Worm (Caenorhabditis elegans) whole organism, midembryonic: Measurements from ENCODE around the gene Y69A2AR.22.

ENCODE experiments used
- T22C8.4 ChIP-seq: fragments of 200-800 bp; sonication (Bioruptor generic); IDR thresholded peaks from 2 replicates; pipeline ENCODE4 v1.3.6; 2022; ENCODE audit warnings: missing genetic modification characterization, missing compliant biosample characterization
- cog-1 ChIP-seq: sonication (generic microtip); optimal IDR thresholded peaks from 2 replicates; lab custom pipeline; 2016; ENCODE audit warnings: missing genetic modification characterization, missing compliant biosample characterization
- flt-1 ChIP-seq: fragments of 200-800 bp; sonication (Bioruptor generic); IDR thresholded peaks from 2 replicates; pipeline ENCODE4 v1.3.6; 2022; ENCODE audit warnings: missing genetic modification characterization, missing compliant biosample characterization
- klf-2 ChIP-seq: fragments of 200-800 bp; sonication (Bioruptor generic); conservative IDR thresholded peaks from 2 replicates; pipeline ENCODE4 v1.3.6; 2022; ENCODE audit warnings: missing genetic modification reagents, missing genetic modification characterization, missing compliant biosample characterization
- med-1 ChIP-seq: sonication (generic microtip); optimal IDR thresholded peaks from 2 replicates; lab custom pipeline; 2017; ENCODE audit warnings: missing genetic modification characterization, mild to moderate bottlenecking, missing compliant biosample characterization, antibody characterized with exemption, missing genetic modification reagents; ENCODE audit not compliant: insufficient read depth
- ref-1 ChIP-seq: fragments of 200-800 bp; sonication (Bioruptor generic); conservative IDR thresholded peaks from 2 replicates; pipeline ENCODE4 v1.3.6; 2022; ENCODE audit warnings: missing genetic modification reagents, missing genetic modification characterization, missing compliant biosample characterization
- tab-1 ChIP-seq: fragments of 200-800 bp; sonication (Bioruptor generic); IDR thresholded peaks from 2 replicates; pipeline ENCODE4 v1.3.6; 2022; ENCODE audit warnings: missing genetic modification characterization, missing compliant biosample characterization
- ztf-23 ChIP-seq: fragments of 200-800 bp; sonication (Bioruptor generic); IDR thresholded peaks from 2 replicates; pipeline ENCODE4 v1.3.6; 2022; ENCODE audit warnings: missing genetic modification reagents, missing genetic modification characterization, missing compliant biosample characterization
- ztf-29 ChIP-seq: fragments of 200-800 bp; sonication (Bioruptor generic); IDR thresholded peaks from 2 replicates; pipeline ENCODE4 v1.3.6; 2022; ENCODE audit warnings: missing genetic modification reagents, missing genetic modification characterization, missing compliant biosample characterization

The Y69A2AR.22 gene

DNA sequence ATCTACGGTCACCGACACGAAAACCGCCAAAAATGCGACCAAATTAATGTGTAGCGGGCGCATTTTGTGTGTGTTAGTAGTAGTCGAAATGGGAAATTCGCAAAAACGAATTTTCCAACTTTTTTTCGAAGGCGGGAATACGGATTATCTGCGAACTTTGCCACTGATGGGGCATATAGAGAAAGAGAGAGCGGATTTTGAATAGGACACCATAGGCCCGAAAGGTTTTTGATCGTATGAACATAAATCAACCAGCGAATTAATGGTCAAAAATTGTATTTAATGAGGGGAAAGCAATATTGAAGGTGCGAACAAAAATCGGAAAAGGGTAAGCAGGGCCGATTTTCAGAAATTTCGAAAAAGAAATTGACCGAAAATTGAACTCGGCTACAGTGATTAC, at the start of gene Y69A2AR.22:
Y69A2AR.22 (minus strand) TSS at position 101 of the 400 bp plus-strand sequence.
- TF ChIP-seq ref-1 = no peak
- TF ChIP-seq cog-1 (tag; lab: Kevin White, UChicago) = no peak
- no peak for TF ChIP-seq flt-1 (GFP tag; lab: Robert Waterston, UW)
- no peak for TF ChIP-seq T22C8.4 (GFP tag; lab: Robert Waterston, UW)
- TF ChIP-seq tab-1 (GFP tag; lab: Robert Waterston, UW) = no peak
- no peak for TF ChIP-seq ztf-23 (GFP tag; lab: Robert Waterston, UW)
- no peak for TF ChIP-seq ztf-29
- no peak for TF ChIP-seq klf-2
- TF ChIP-seq med-1 = no peak

DNA sequence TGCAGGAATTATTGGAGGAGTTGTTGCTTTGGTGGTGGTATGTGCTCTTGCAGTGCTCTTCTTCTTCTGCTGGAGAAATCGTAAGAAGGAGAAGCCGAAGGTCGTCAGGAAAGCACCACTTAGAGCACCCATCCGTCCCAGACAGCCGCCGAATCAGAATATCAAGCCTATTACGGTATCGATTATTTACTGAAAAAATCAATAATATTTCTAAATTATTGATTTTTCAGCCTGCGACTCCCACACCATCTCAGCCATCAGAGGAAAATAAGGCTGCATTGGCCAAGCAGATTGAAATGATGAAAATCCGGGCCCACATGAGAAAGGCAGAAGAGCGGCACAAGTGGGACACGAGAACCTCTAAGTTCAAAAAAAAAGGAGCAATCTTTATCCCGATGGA, 48.5 kb upstream of the Y69A2AR.22 start:
- TF ChIP-seq ref-1 (no peak), T22C8.4 (GFP tag; lab: Robert Waterston, UW) (peak; percentile 55; the same call in 1 of the 2 replicates)

DNA sequence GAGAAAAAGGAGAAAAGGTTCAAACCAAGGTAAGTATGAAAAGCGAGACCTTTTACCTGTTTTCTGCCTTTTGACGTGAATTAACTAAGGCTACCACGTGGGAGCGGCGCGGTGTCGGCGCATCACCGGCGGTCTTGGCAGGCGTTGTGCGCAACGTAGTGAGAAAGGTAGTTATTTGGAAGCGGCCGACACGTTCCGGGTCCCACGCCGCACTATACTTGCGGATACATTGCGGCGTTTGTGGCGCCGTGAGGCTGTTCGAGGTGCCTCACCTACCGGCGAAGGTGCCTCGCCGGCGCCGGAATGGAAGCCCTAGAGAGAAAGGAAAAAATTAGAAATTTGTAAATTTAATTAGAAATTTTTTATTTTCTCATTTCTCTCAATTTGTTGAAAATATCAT, 45.1 kb upstream of the Y69A2AR.22 start:
- TF ChIP-seq cog-1 (tag; lab: Kevin White, UChicago) (no peak), ref-1 (no peak), tab-1 (GFP tag; lab: Robert Waterston, UW) (no peak), klf-2 (no peak)

DNA sequence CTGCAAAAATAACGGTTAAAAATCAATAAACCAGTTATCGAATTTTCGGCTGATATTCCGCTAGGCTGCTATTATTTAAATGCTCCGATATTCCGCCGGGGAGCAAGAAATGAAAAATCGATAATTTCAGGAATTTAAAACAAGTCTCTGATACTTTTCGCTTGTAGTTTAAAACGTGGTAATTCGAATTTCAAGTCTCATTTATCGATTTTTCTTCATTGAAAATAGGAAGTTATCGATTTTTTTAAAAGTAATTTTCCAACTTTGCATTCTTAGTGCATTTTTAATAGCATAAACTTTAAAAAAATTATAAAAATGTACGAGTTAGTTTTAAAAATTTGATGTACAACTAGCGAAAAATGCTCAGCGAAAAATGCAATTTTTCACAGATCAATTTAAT, 44.6 kb upstream of the Y69A2AR.22 start:
- TF ChIP-seq med-1 (no peak), klf-2 (no peak), flt-1 (GFP tag; lab: Robert Waterston, UW) (no peak), T22C8.4 (GFP tag; lab: Robert Waterston, UW) (peak; percentile 49; the same call in 1 of the 2 replicates), ref-1 (no peak), cog-1 (tag; lab: Kevin White, UChicago) (no peak), ztf-23 (GFP tag; lab: Robert Waterston, UW) (no peak)

DNA sequence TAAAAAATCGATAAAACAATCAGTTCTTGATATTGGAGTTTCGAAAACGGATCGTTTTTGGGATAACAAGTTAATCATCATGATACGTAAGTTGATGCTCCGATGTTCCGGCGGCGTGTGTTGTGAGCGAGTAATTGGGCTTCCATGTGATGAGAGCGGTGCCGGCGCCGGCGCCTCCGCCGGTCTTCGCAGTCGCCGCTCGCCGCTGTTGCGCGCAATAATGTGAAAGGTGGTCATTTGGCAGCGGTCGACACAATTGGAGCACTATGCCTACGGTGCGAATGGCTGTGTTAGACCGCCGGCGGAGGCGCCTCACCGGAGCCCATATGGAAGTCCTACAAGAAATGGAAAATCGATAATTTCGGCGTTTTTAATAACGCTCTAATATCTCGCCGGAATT, 44.1 kb upstream of the Y69A2AR.22 start:
- no peak for TF ChIP-seq tab-1 (GFP tag; lab: Robert Waterston, UW)

DNA sequence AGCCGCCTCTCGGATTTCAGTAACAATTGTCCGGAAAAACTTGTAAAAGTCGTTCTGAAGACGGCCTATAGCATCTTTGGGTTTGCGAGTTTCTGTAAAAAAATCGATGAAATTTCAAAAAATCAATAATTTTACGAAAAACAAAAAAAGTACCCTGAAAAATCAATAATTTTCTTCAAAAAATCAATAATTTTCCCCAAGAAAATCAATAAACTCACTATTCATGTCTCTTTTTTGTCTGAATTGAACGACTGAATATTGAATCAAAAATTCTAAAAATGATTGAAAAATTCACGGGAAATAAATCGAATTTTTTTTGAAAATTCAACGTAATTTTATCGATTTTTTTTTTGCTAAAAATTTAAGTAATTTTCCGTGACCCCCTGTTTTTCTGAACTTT, 43.7 kb upstream of the Y69A2AR.22 start, which contains the start of gene Y69A2AR.23:
Y69A2AR.23 (minus strand) TSS at position 267 of the 400 bp plus-strand sequence.
- TF ChIP-seq cog-1 (tag; lab: Kevin White, UChicago) (no peak), T22C8.4 (GFP tag; lab: Robert Waterston, UW) (peak; percentile 60)

DNA sequence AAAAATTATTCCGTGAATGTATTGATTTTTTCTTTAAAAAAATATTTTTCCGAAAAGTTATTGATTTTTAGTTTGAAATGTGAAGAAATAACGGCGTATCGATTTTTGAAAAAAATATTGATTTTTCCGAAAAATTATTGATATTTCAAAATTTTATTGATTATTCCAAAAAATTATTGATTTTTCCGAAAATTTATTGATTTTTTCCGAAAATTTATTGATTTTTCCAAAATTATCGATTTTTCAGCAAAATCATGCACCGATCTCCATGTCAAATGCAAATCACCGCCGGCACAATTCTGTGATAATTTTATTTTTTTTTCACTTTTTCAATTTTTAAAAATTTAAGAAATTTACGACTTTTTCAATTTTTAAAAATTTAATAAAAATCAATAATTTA, 41.8 kb upstream of the Y69A2AR.22 start:
- TF ChIP-seq T22C8.4 (GFP tag; lab: Robert Waterston, UW) (peak; percentile 88), tab-1 (GFP tag; lab: Robert Waterston, UW) (no peak), ref-1 (no peak)

DNA sequence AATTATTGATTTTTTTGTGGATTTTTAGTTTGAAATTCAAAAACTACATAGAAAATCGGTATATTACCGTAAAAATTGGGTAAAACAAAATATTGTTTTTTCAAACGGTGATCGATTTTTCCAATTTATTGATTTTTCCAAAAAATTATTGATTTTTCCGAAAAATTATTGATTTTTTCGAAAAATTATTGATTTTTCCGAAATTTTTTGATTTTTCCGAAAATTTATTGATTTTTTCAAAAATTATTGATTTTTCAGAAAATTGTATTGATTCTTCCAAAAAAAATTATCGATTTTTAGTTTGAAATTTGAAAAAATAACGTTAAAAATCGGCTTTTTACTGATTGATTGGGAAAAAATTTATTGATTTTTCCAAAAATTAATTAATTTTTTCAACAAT, 41.0 kb upstream of the Y69A2AR.22 start:
- TF ChIP-seq T22C8.4 (GFP tag; lab: Robert Waterston, UW) (peak; percentile 80), klf-2 (no peak), ztf-29 (no peak)

DNA sequence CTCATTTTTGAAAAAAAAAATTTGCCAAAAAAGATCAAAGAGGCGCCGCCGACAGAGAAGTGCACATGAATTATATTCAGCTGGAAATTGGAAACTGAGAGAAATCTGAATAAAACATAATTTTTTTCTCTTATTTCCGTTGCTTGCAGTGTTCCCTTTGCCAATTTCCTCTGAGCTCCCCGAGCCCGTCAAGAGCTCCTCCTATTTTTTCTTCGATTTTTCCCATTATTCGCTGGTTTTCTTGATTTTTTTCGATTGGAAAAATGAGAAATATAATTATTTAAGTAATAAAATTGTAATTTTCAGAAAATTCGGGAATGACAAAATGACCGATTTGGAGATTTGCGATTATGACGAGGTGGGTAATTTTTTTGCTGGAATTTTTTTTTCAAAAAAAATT, 34.3 kb upstream of the Y69A2AR.22 start, which contains the start of gene sprr-3:
sprr-3 (plus strand) TSS at position 301 of the 400 bp plus-strand sequence.
- TF ChIP-seq cog-1 (tag; lab: Kevin White, UChicago) (no peak), med-1 (no peak), ztf-23 (GFP tag; lab: Robert Waterston, UW) (no peak), ref-1 (no peak), ztf-29 (no peak), flt-1 (GFP tag; lab: Robert Waterston, UW) (no peak)

DNA sequence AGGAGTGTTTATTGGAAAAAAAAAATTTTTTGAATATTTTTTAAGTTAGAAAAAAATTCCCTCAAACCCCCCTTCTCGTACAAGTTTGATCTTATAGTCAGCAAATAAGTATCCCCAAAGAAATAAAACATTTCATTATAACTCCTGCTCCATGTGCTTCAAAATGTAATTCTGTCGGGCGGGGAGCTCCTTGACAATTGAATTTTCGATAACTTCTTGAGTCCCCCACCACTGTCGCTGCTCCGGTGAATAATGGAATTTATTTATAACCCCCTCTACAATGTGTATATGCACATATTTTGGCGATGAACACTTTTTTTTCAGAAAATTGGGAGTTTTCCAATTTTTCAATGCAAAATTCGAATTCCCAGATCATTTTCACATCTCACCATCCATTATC, 30.0 kb upstream of the Y69A2AR.22 start:
- TF ChIP-seq T22C8.4 (GFP tag; lab: Robert Waterston, UW) = no peak
- no peak for TF ChIP-seq ztf-23 (GFP tag; lab: Robert Waterston, UW)
- no peak for TF ChIP-seq klf-2
- TF ChIP-seq med-1 = no peak
- no peak for TF ChIP-seq flt-1 (GFP tag; lab: Robert Waterston, UW)

DNA sequence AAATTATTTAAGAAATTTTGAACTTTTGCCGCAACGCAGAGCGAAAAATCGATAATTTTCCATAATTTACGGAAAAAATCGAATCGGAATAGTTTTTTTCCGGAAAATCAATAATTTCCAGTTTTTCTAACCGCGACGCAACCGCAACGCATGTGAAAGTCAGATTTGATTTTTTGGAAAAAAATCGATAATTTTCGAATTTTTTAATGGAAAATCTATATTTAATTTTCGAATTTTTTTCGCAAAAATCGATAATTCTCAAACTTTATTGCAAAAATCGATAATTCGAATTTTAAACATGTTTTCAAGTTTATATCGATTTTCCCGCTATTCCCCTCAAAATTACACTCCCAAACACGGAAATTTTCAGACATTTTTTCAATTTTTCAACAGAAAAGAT, 22.6 kb upstream of the Y69A2AR.22 start:
- TF ChIP-seq T22C8.4 (GFP tag; lab: Robert Waterston, UW) = peak; percentile 77; the same call in 1 of the 2 replicates
- TF ChIP-seq flt-1 (GFP tag; lab: Robert Waterston, UW) = no peak

DNA sequence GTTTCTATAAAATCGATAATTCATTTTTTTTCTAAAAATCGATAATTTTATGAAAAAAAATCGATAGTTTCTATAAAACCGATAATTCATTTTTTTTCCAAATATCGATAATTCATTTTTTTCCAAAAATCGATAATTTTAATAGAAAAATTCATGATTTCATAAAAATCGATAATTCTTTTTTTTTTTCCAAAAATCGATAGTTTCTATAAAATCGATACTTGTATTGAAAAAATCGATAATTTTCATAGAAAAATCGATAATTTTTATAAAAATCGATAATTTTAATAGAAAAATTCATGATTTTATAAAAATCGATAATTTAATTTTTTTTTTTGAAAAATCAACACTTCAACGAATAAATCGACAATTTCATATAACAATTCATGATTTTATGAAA, 21.6 kb upstream of the Y69A2AR.22 start:
- TF ChIP-seq ztf-29 (no peak), T22C8.4 (GFP tag; lab: Robert Waterston, UW) (peak; percentile 54), flt-1 (GFP tag; lab: Robert Waterston, UW) (no peak), tab-1 (GFP tag; lab: Robert Waterston, UW) (no peak)

DNA sequence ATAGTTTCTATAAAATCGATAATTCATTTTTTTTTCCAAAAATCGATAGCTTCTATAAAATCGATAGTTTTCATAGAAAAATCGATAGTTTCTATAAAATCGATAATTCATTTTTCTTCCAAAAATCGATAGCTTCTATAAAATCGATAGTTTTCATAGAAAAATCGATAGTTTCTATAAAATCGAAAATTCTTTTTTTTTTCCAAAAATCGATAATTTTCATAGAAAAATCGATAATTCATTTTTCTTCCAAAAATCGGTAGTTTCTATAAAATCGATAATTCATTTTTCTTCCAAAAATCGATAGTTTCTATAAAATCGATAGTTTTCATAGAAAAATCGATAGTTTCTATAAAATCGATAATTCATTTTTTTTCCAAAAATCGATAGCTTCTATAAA, 21.0 kb upstream of the Y69A2AR.22 start:
- peak; percentile 26; the same call in 1 of the 2 replicates for TF ChIP-seq T22C8.4 (GFP tag; lab: Robert Waterston, UW)
